Worm (Caenorhabditis elegans) whole organism, mixed stage, embryonic: ENCODE results near the gene R02D5.1.

Experiments
- M03D4.4 ChIP-seq: sonication (generic microtip); optimal IDR thresholded peaks from 2 replicates; lab custom pipeline; 2017; ENCODE audit warnings: mild to moderate bottlenecking, missing genetic modification characterization, missing compliant biosample characterization
- bed-3 ChIP-seq: fragments of 200-800 bp; sonication (Bioruptor generic); optimal IDR thresholded peaks from 3 replicates; lab custom pipeline; 2018; ENCODE audit warnings: mild to moderate bottlenecking, missing genetic modification characterization, moderate library complexity, missing compliant biosample characterization
- blmp-1 ChIP-seq: fragments of 150-350 bp; optimal IDR thresholded peaks from 2 replicates; lab custom pipeline; 2014; ENCODE audit warnings: missing biosample characterization, missing genetic modification characterization
- ceh-39 ChIP-seq: fragments of 150-350 bp; optimal IDR thresholded peaks from 2 replicates; lab custom pipeline; 2014; ENCODE audit warnings: missing biosample characterization, missing genetic modification characterization
- ceh-83 ChIP-seq: fragments of 200-800 bp; sonication (Bioruptor generic); optimal IDR thresholded peaks from 2 replicates; lab custom pipeline; 2018; ENCODE audit warnings: mild to moderate bottlenecking, missing genetic modification characterization, missing compliant biosample characterization
- ces-1 ChIP-seq: fragments of 150-350 bp; optimal IDR thresholded peaks from 2 replicates; lab custom pipeline; 2014; ENCODE audit warnings: missing biosample characterization, missing genetic modification reagents, missing genetic modification characterization
- cnd-1 ChIP-seq: fragments of 200-800 bp; sonication (Bioruptor generic); optimal IDR thresholded peaks from 2 replicates; lab custom pipeline; 2018; ENCODE audit warnings: mild to moderate bottlenecking, missing genetic modification characterization, missing compliant biosample characterization
- drap-1 ChIP-seq: fragments of 200-800 bp; sonication (Bioruptor generic); optimal IDR thresholded peaks from 3 replicates; lab custom pipeline; 2018; ENCODE audit warnings: mild to moderate bottlenecking, missing genetic modification characterization, missing compliant biosample characterization
- elt-3 ChIP-seq: fragments of 150-350 bp; optimal IDR thresholded peaks from 2 replicates; lab custom pipeline; 2014; ENCODE audit warnings: missing biosample characterization, missing genetic modification characterization
- flh-1 ChIP-seq: fragments of 200-800 bp; sonication (Bioruptor generic); optimal IDR thresholded peaks from 2 replicates; lab custom pipeline; 2018; ENCODE audit warnings: mild to moderate bottlenecking, missing genetic modification characterization, moderate library complexity, missing compliant biosample characterization
- ham-2 ChIP-seq: fragments of 200-800 bp; sonication (Bioruptor generic); optimal IDR thresholded peaks from 2 replicates; lab custom pipeline; 2018; ENCODE audit warnings: mild to moderate bottlenecking, missing genetic modification characterization, missing compliant biosample characterization
- lin-13 ChIP-seq: fragments of 150-350 bp; optimal IDR thresholded peaks from 2 replicates; lab custom pipeline; 2014; ENCODE audit warnings: missing biosample characterization, missing genetic modification characterization
- lin-32 ChIP-seq: fragments of 200-800 bp; sonication (Bioruptor generic); optimal IDR thresholded peaks from 2 replicates; lab custom pipeline; 2018; ENCODE audit warnings: mild to moderate bottlenecking, missing genetic modification characterization, missing compliant biosample characterization
- lsy-2 ChIP-seq: fragments of 150-350 bp; optimal IDR thresholded peaks from 2 replicates; lab custom pipeline; 2014; ENCODE audit warnings: missing biosample characterization, missing genetic modification characterization
- mab-5 ChIP-seq: fragments of 150-350 bp; optimal IDR thresholded peaks from 2 replicates; lab custom pipeline; 2014; ENCODE audit warnings: missing biosample characterization, missing genetic modification characterization
- mep-1 ChIP-seq: fragments of 150-350 bp; optimal IDR thresholded peaks from 2 replicates; lab custom pipeline; 2017; ENCODE audit warnings: missing biosample characterization, missing genetic modification reagents, missing genetic modification characterization, inconsistent platforms
- mls-2 ChIP-seq: sonication (generic microtip); optimal IDR thresholded peaks from 2 replicates; lab custom pipeline; 2016; ENCODE audit warnings: mild to moderate bottlenecking, missing genetic modification characterization, moderate library complexity, missing compliant biosample characterization
- nhr-12 ChIP-seq: fragments of 150-350 bp; optimal IDR thresholded peaks from 2 replicates; lab custom pipeline; 2014; ENCODE audit warnings: missing biosample characterization, missing genetic modification characterization
- nhr-2 ChIP-seq: fragments of 150-350 bp; optimal IDR thresholded peaks from 2 replicates; lab custom pipeline; 2014; ENCODE audit warnings: missing biosample characterization, missing genetic modification characterization
- nhr-237 ChIP-seq: fragments of 150-350 bp; optimal IDR thresholded peaks from 2 replicates; lab custom pipeline; 2014; ENCODE audit warnings: missing biosample characterization, missing genetic modification characterization
- nhr-76 ChIP-seq: sonication (generic microtip); optimal IDR thresholded peaks from 2 replicates; lab custom pipeline; 2017; ENCODE audit warnings: missing biosample characterization, missing genetic modification characterization
- pha-4 ChIP-seq: fragments of 150-350 bp; optimal IDR thresholded peaks from 2 replicates; lab custom pipeline; 2018; ENCODE audit warnings: missing biosample characterization, missing genetic modification reagents, missing genetic modification characterization
- sem-2 ChIP-seq: fragments of 200-800 bp; sonication (Bioruptor generic); optimal IDR thresholded peaks from 2 replicates; lab custom pipeline; 2018; ENCODE audit warnings: mild to moderate bottlenecking, missing genetic modification characterization, missing compliant biosample characterization
- snpc-4 ChIP-seq: fragments of 150-350 bp; optimal IDR thresholded peaks from 2 replicates; lab custom pipeline; 2014; ENCODE audit warnings: missing biosample characterization, missing genetic modification characterization
- sptf-1 ChIP-seq: sonication (generic microtip); optimal IDR thresholded peaks from 2 replicates; lab custom pipeline; 2017; ENCODE audit warnings: mild to moderate bottlenecking, missing genetic modification characterization, moderate library complexity, missing compliant biosample characterization
- tbx-8 ChIP-seq: fragments of 200-800 bp; sonication (Bioruptor generic); optimal IDR thresholded peaks from 2 replicates; lab custom pipeline; 2018; ENCODE audit warnings: mild to moderate bottlenecking, missing genetic modification characterization, moderate library complexity, missing compliant biosample characterization
- unc-120 ChIP-seq: sonication (generic microtip); optimal IDR thresholded peaks from 2 replicates; lab custom pipeline; 2017; ENCODE audit warnings: missing genetic modification characterization, missing compliant biosample characterization; ENCODE audit not compliant: poor library complexity, severe bottlenecking
- unc-39 ChIP-seq: fragments of 150-350 bp; optimal IDR thresholded peaks from 2 replicates; lab custom pipeline; 2014; ENCODE audit warnings: missing biosample characterization, missing genetic modification characterization
- unc-62 ChIP-seq: fragments of 150-350 bp; optimal IDR thresholded peaks from 2 replicates; lab custom pipeline; 2014; ENCODE audit warnings: missing biosample characterization, missing genetic modification reagents, missing genetic modification characterization
- zip-8 ChIP-seq: fragments of 150-350 bp; optimal IDR thresholded peaks from 2 replicates; lab custom pipeline; 2014; ENCODE audit warnings: missing biosample characterization, missing genetic modification characterization
- ztf-11 ChIP-seq: fragments of 150-350 bp; optimal IDR thresholded peaks from 2 replicates; lab custom pipeline; 2014; ENCODE audit warnings: missing biosample characterization, missing genetic modification characterization

Gene R02D5.1

ce11 chrV:14525089-14525488 is 17.0 kb downstream of the R02D5.1 start, which contains the start of gene hda-1:
Gene hda-1, plus strand, starts transcription at chrV:14525389.
- no peak for TF ChIP-seq ceh-39
- TF ChIP-seq cnd-1 (tag; lab: Kevin White, UChicago) = no peak
- TF ChIP-seq zip-8 = no peak
- no peak for TF ChIP-seq drap-1 (GFP tag; lab: Kevin White, UChicago)
- TF ChIP-seq nhr-12 (tag; lab: Kevin White, UChicago) = no peak
- TF ChIP-seq sem-2 (GFP tag; lab: Kevin White, UChicago) = no peak
- no peak for TF ChIP-seq unc-39 (tag; lab: Kevin White, UChicago)
- TF ChIP-seq flh-1 (GFP tag; lab: Kevin White, UChicago) = no peak
- no peak for TF ChIP-seq nhr-237 (tag; lab: Kevin White, UChicago)
- TF ChIP-seq pha-4 (tag; lab: Kevin White, UChicago) = no peak
- no peak for TF ChIP-seq bed-3 (GFP tag; lab: Kevin White, UChicago)
- no peak for TF ChIP-seq lin-13
- no peak for TF ChIP-seq nhr-2
- TF ChIP-seq ceh-83 = no peak

ce11 chrV:14527210-14527609 is 19.2 kb downstream of the R02D5.1 start:
- no peak for TF ChIP-seq zip-8
- TF ChIP-seq lin-32 (GFP tag; lab: Kevin White, UChicago) = no peak
- TF ChIP-seq sem-2 (GFP tag; lab: Kevin White, UChicago) = no peak
- TF ChIP-seq cnd-1 (tag; lab: Kevin White, UChicago) = no peak
- TF ChIP-seq nhr-2 = no peak

ce11 chrV:14530813-14531212 is 22.8 kb downstream of the R02D5.1 start, which contains the start of gene kcnl-4:
Gene kcnl-4, plus strand, starts transcription at chrV:14531113.
- TF ChIP-seq ceh-83 (no peak), mab-5 (tag; lab: Kevin White, UChicago) (no peak), cnd-1 (tag; lab: Kevin White, UChicago) (no peak), unc-120 (no peak), unc-62 (GFP tag; lab: Kevin White, UChicago) (no peak), nhr-12 (tag; lab: Kevin White, UChicago) (no peak), blmp-1 (tag; lab: Kevin White, UChicago) (no peak), elt-3 (tag; lab: Kevin White, UChicago) (no peak), lsy-2 (tag; lab: Kevin White, UChicago) (no peak), mep-1 (no peak), sptf-1 (tag; lab: Kevin White, UChicago) (no peak), bed-3 (GFP tag; lab: Kevin White, UChicago) (no peak), drap-1 (GFP tag; lab: Kevin White, UChicago) (no peak), lin-13 (no peak), flh-1 (GFP tag; lab: Kevin White, UChicago) (no peak), nhr-76 (tag; lab: Kevin White, UChicago) (no peak), snpc-4 (tag; lab: Kevin White, UChicago) (no peak), pha-4 (tag; lab: Kevin White, UChicago) (no peak)

- TF ChIP-seq M03D4.4 (tag; lab: Kevin White, UChicago) (no peak), blmp-1 (tag; lab: Kevin White, UChicago) (no peak), bed-3 (GFP tag; lab: Kevin White, UChicago) (no peak), ceh-39 (no peak), unc-120 (no peak), cnd-1 (tag; lab: Kevin White, UChicago) (no peak), ham-2 (GFP tag; lab: Kevin White, UChicago) (no peak), nhr-237 (tag; lab: Kevin White, UChicago) (no peak), zip-8 (no peak), lin-32 (GFP tag; lab: Kevin White, UChicago) (no peak), tbx-8 (no peak), mep-1 (no peak), mls-2 (no peak)
Observed at ce11 chrV:14532374-14532773, 24.3 kb downstream of the R02D5.1 start.

ce11 chrV:14536274-14536673 is 28.2 kb downstream of the R02D5.1 start, which contains the start of gene tag-191:
Gene tag-191, minus strand, starts transcription at chrV:14536374.
- TF ChIP-seq ztf-11 (tag; lab: Kevin White, UChicago) (no peak), nhr-76 (tag; lab: Kevin White, UChicago) (no peak), cnd-1 (tag; lab: Kevin White, UChicago) (no peak), sem-2 (GFP tag; lab: Kevin White, UChicago) (no peak), ces-1 (GFP tag; lab: Kevin White, UChicago) (no peak), elt-3 (tag; lab: Kevin White, UChicago) (no peak), zip-8 (no peak), ceh-83 (no peak), lin-13 (no peak), mls-2 (no peak), unc-120 (no peak)
- TF ChIP-seq, all 35 proteins: peak for 0
